Fruit fly (Drosophila melanogaster): ENCODE data around the gene Traf6.

dm6 chrX:8163452-8163851, 6.3 kb upstream of the Traf6 start:
- TF ChIP-seq CG4318 (GFP tag; optimal IDR thresholded peaks at IDR 0.05) (peak; percentile 39), CG6854 (GFP tag; optimal IDR thresholded peaks at IDR 0.05) (no peak), vri (GFP tag; optimal IDR thresholded peaks at IDR 0.05) (no peak), Smox (GFP tag; optimal IDR thresholded peaks at IDR 0.05) (no peak), CG6163 (GFP tag; IDR thresholded peaks at IDR 0.05) (peak; percentile 46; the same call in 1 of the 3 replicates), pdm3 (GFP tag; optimal IDR thresholded peaks at IDR 0.05) (peak; percentile 1), CG16779 (tag; optimal IDR thresholded peaks at IDR 0.05) (no peak), ss (GFP tag; optimal IDR thresholded peaks at IDR 0.05) (no peak), net (GFP tag; optimal IDR thresholded peaks at IDR 0.05) (no peak), topi (GFP tag; optimal IDR thresholded peaks at IDR 0.05) (no peak), spab (GFP tag; optimal IDR thresholded peaks at IDR 0.05) (no peak), CG9139 (GFP tag; optimal IDR thresholded peaks at IDR 0.05) (no peak), dsx (GFP tag; optimal IDR thresholded peaks at IDR 0.05; ENCODE audit: poor library complexity, severe bottlenecking) (no peak)
